Worm (Caenorhabditis elegans) whole organism, young adult: ENCODE results near the gene bli-6.

ENCODE experiments used
- B0019.2 ChIP-seq: fragments of 200-800 bp; sonication (Bioruptor generic); conservative IDR thresholded peaks from 2 replicates; pipeline ENCODE4 v1.3.6; 2022; ENCODE audit warnings: missing genetic modification reagents, missing genetic modification characterization, missing compliant biosample characterization
- C06A6.2 ChIP-seq: fragments of 200-800 bp; sonication (Bioruptor generic); conservative IDR thresholded peaks from 2 replicates; pipeline ENCODE4 v1.3.6; 2022; ENCODE audit warnings: missing genetic modification characterization, missing compliant biosample characterization
- F22D6.2 ChIP-seq: sonication (generic microtip); optimal IDR thresholded peaks from 2 replicates; lab custom pipeline; 2016; ENCODE audit warnings: mild to moderate bottlenecking, missing genetic modification characterization, missing compliant biosample characterization
- F23B12.7 ChIP-seq: sonication (generic microtip); optimal IDR thresholded peaks from 2 replicates; lab custom pipeline; 2017; ENCODE audit warnings: missing genetic modification characterization, mild to moderate bottlenecking, missing compliant biosample characterization, antibody characterized with exemption, moderate library complexity; ENCODE audit not compliant: insufficient read depth
- F57C9.4 ChIP-seq: sonication (generic microtip); optimal IDR thresholded peaks from 2 replicates; lab custom pipeline; 2017; ENCODE audit warnings: mild to moderate bottlenecking, missing genetic modification characterization, missing compliant biosample characterization
- K12H6.12 ChIP-seq: fragments of 200-800 bp; sonication (Bioruptor generic); optimal IDR thresholded peaks from 2 replicates; lab custom pipeline; 2018; ENCODE audit warnings: mild to moderate bottlenecking, missing genetic modification characterization, missing compliant biosample characterization
- T07F8.4 ChIP-seq: sonication (generic microtip); optimal IDR thresholded peaks from 2 replicates; lab custom pipeline; 2016; ENCODE audit warnings: mild to moderate bottlenecking, missing genetic modification characterization, moderate library complexity, missing compliant biosample characterization
- Y67H2A.10 ChIP-seq: fragments of 200-800 bp; sonication (Bioruptor generic); conservative IDR thresholded peaks from 2 replicates; pipeline ENCODE4 v1.3.6; 2022; ENCODE audit warnings: missing genetic modification reagents, missing genetic modification characterization, missing compliant biosample characterization
- ZK185.1 ChIP-seq: sonication (generic microtip); optimal IDR thresholded peaks from 2 replicates; lab custom pipeline; 2016; ENCODE audit warnings: mild to moderate bottlenecking, missing genetic modification characterization, missing compliant biosample characterization; ENCODE audit not compliant: poor library complexity, severe bottlenecking
- ama-1 ChIP-seq, 3 experiments: fragments of 150-350 bp in 1 of 3; sonication (generic microtip) in 2 of 3; optimal IDR thresholded peaks; 2 replicates each; lab custom pipeline; 2014 to 2018; ENCODE audit warnings: missing biosample characterization in 2 of 3, missing genetic modification characterization in 2 of 3, missing genetic modification reagents in 2 of 3
- aptf-3 ChIP-seq: fragments of 200-800 bp; sonication (Bioruptor generic); IDR thresholded peaks from 2 replicates; pipeline ENCODE4 v1.3.6; 2022; ENCODE audit warnings: missing genetic modification characterization, missing compliant biosample characterization
- athp-1 ChIP-seq: sonication (generic microtip); optimal IDR thresholded peaks from 2 replicates; lab custom pipeline; 2017; ENCODE audit warnings: mild to moderate bottlenecking, missing genetic modification characterization, missing compliant biosample characterization
- bed-1 ChIP-seq: fragments of 200-800 bp; sonication (Bioruptor generic); IDR thresholded peaks from 2 replicates; pipeline ENCODE4 v1.3.6; 2022; ENCODE audit warnings: missing genetic modification reagents, missing genetic modification characterization, missing compliant biosample characterization
- ceh-91 ChIP-seq: fragments of 200-800 bp; sonication (Bioruptor generic); IDR thresholded peaks from 2 replicates; pipeline ENCODE4 v1.3.6; 2022; ENCODE audit warnings: missing genetic modification reagents, missing genetic modification characterization, missing compliant biosample characterization
- die-1 ChIP-seq: sonication (generic microtip); optimal IDR thresholded peaks from 2 replicates; lab custom pipeline; 2016; ENCODE audit warnings: missing genotype, mild to moderate bottlenecking, missing genetic modification characterization, missing compliant biosample characterization
- dox-1 ChIP-seq: fragments of 200-800 bp; sonication (Bioruptor generic); IDR thresholded peaks from 2 replicates; pipeline ENCODE4 v1.3.6; 2022; ENCODE audit warnings: missing genetic modification reagents, missing genetic modification characterization, missing compliant biosample characterization
- dpl-1 ChIP-seq: fragments of 150-350 bp; optimal IDR thresholded peaks from 2 replicates; lab custom pipeline; 2014; ENCODE audit warnings: missing biosample characterization, missing genetic modification reagents, missing genetic modification characterization
- efl-1 ChIP-seq: fragments of 150-350 bp; optimal IDR thresholded peaks from 2 replicates; lab custom pipeline; 2014; ENCODE audit warnings: missing biosample characterization, missing genetic modification reagents, missing genetic modification characterization
- ets-4 ChIP-seq: fragments of 200-800 bp; sonication (Bioruptor generic); optimal IDR thresholded peaks from 2 replicates; lab custom pipeline; 2018; ENCODE audit warnings: mild to moderate bottlenecking, missing genetic modification characterization, missing compliant biosample characterization
- hlh-12 ChIP-seq: sonication (generic microtip); optimal IDR thresholded peaks from 2 replicates; lab custom pipeline; 2016; ENCODE audit warnings: missing genetic modification characterization, missing compliant biosample characterization
- hmg-1.2 ChIP-seq: fragments of 200-800 bp; sonication (Bioruptor generic); IDR thresholded peaks from 2 replicates; pipeline ENCODE4 v1.3.6; 2022; ENCODE audit warnings: missing genetic modification reagents, missing genetic modification characterization, missing compliant biosample characterization
- hsf-1 ChIP-seq: fragments of 200-800 bp; sonication (Bioruptor generic); IDR thresholded peaks from 2 replicates; pipeline ENCODE4 v1.3.6; 2022; ENCODE audit warnings: missing genetic modification reagents, missing genetic modification characterization, missing compliant biosample characterization
- let-526 ChIP-seq: fragments of 200-800 bp; sonication (Bioruptor generic); IDR thresholded peaks from 2 replicates; pipeline ENCODE4 v1.3.6; 2022; ENCODE audit warnings: missing genetic modification reagents, missing genetic modification characterization, missing compliant biosample characterization
- lin-26 ChIP-seq: fragments of 200-800 bp; sonication (Bioruptor generic); IDR thresholded peaks from 2 replicates; pipeline ENCODE4 v1.3.6; 2022; ENCODE audit warnings: missing genetic modification reagents, missing genetic modification characterization, missing compliant biosample characterization
- lin-35 ChIP-seq, 3 experiments: fragments of 150-350 bp in 2 of 3; sonication (generic microtip) in 1 of 3; optimal IDR thresholded peaks; 2 replicates each; lab custom pipeline; 2014 to 2018; ENCODE audit warnings: missing biosample characterization in 3 of 3, missing genetic modification characterization in 3 of 3, missing genetic modification reagents in 3 of 3
- lin-54 ChIP-seq: fragments of 200-800 bp; sonication (Bioruptor generic); optimal IDR thresholded peaks from 2 replicates; lab custom pipeline; 2018; ENCODE audit warnings: mild to moderate bottlenecking, missing genetic modification characterization, missing compliant biosample characterization
- lsl-1 ChIP-seq: fragments of 200-800 bp; sonication (Bioruptor generic); optimal IDR thresholded peaks from 2 replicates; lab custom pipeline; 2018; ENCODE audit warnings: mild to moderate bottlenecking, missing genetic modification characterization, moderate library complexity, missing compliant biosample characterization
- mxl-1 ChIP-seq: sonication (generic microtip); optimal IDR thresholded peaks from 2 replicates; lab custom pipeline; 2016; ENCODE audit warnings: missing genetic modification characterization, missing compliant biosample characterization
- nfya-2 ChIP-seq: fragments of 200-800 bp; sonication (Bioruptor generic); IDR thresholded peaks from 2 replicates; pipeline ENCODE4 v1.3.6; 2022; ENCODE audit warnings: missing genetic modification reagents, missing genetic modification characterization, missing compliant biosample characterization
- pbrm-1 ChIP-seq: fragments of 200-800 bp; sonication (Bioruptor generic); IDR thresholded peaks from 2 replicates; pipeline ENCODE4 v1.3.6; 2022; ENCODE audit warnings: missing genetic modification reagents, missing genetic modification characterization, missing compliant biosample characterization
- pha-4 ChIP-seq: fragments of 150-350 bp; sonication (generic microtip); optimal IDR thresholded peaks from 2 replicates; lab custom pipeline; 2014; ENCODE audit warnings: missing biosample characterization, missing genetic modification reagents, missing genetic modification characterization
- rpc-1 ChIP-seq, 2 experiments: fragments of 150-350 bp in 1 of 2; sonication (generic microtip) in 1 of 2; optimal IDR thresholded peaks; 2 replicates each; lab custom pipeline; 2014 to 2018; ENCODE audit warnings: missing biosample characterization in 1 of 2, missing genetic modification characterization in 1 of 2, missing genetic modification reagents in 1 of 2, missing genotype in 1 of 2
- snpc-1.3 ChIP-seq: sonication (generic microtip); optimal IDR thresholded peaks from 2 replicates; lab custom pipeline; 2017; ENCODE audit warnings: missing genetic modification characterization, mild to moderate bottlenecking, missing compliant biosample characterization, antibody characterized with exemption, moderate library complexity, missing genotype, missing genetic modification reagents; ENCODE audit not compliant: insufficient read depth
- snpc-3.4 ChIP-seq: sonication (generic microtip); optimal IDR thresholded peaks from 2 replicates; lab custom pipeline; 2017; ENCODE audit warnings: missing genetic modification characterization, mild to moderate bottlenecking, missing compliant biosample characterization, antibody characterized with exemption, moderate library complexity, missing genotype, missing genetic modification reagents
- snpc-4 ChIP-seq, 5 experiments: fragments of 150-350 bp in 1 of 5; sonication (generic microtip) in 4 of 5; optimal IDR thresholded peaks; 2 replicates each; lab custom pipeline; 2014 to 2018; ENCODE audit warnings: missing genetic modification characterization in 5 of 5, missing biosample characterization in 3 of 5, antibody characterized with exemption in 2 of 5, mild to moderate bottlenecking in 2 of 5, missing compliant biosample characterization in 2 of 5, missing genotype in 2 of 5, moderate library complexity in 2 of 5, missing genetic modification reagents in 1 of 5
- tbx-9 ChIP-seq: sonication (generic microtip); optimal IDR thresholded peaks from 2 replicates; lab custom pipeline; 2016; ENCODE audit warnings: borderline replicate concordance, missing genetic modification characterization, inconsistent platforms, missing compliant biosample characterization
- tlf-1 ChIP-seq: fragments of 200-800 bp; sonication (Bioruptor generic); optimal IDR thresholded peaks from 2 replicates; lab custom pipeline; 2018; ENCODE audit warnings: mild to moderate bottlenecking, missing genetic modification characterization, missing compliant biosample characterization
- unc-130 ChIP-seq: sonication (generic microtip); optimal IDR thresholded peaks from 2 replicates; lab custom pipeline; 2016; ENCODE audit warnings: missing genetic modification reagents, missing genetic modification characterization, missing compliant biosample characterization
- zfh-2 ChIP-seq: fragments of 200-800 bp; sonication (Bioruptor generic); conservative IDR thresholded peaks from 2 replicates; pipeline ENCODE4 v1.3.6; 2022; ENCODE audit warnings: missing genetic modification reagents, missing genetic modification characterization, missing compliant biosample characterization
- zim-3 ChIP-seq: sonication (generic microtip); optimal IDR thresholded peaks from 2 replicates; lab custom pipeline; 2017; ENCODE audit warnings: mild to moderate bottlenecking, missing genetic modification characterization, moderate library complexity, missing compliant biosample characterization
- ztf-22 ChIP-seq: fragments of 200-800 bp; sonication (Bioruptor generic); optimal IDR thresholded peaks from 2 replicates; lab custom pipeline; 2018; ENCODE audit warnings: mild to moderate bottlenecking, missing genetic modification characterization, moderate library complexity, missing compliant biosample characterization

bli-6 gene

ce11 chrIV:6366032-6366431 lies 10.8 kb upstream of the bli-6 start:
- TF ChIP-seq lsl-1 (GFP tag; lab: Kevin White, UChicago) = no peak
- TF ChIP-seq let-526 (GFP tag; lab: Robert Waterston, UW) = no peak
- TF ChIP-seq ets-4 (GFP tag; lab: Kevin White, UChicago) = no peak
- 0 out of 2 replicates have a peak, but pooled peaks have one; percentile 4 for TF ChIP-seq hmg-1.2 (GFP tag; lab: Robert Waterston, UW)
- TF ChIP-seq, all 124 proteins: peak for 1

ce11 chrIV:6369489-6369888 lies 7.4 kb upstream of the bli-6 start:
- TF ChIP-seq Y67H2A.10 = no peak
- no peak for TF ChIP-seq die-1 (tag; lab: Kevin White, UChicago)
- peak; percentile 64 for TF ChIP-seq lin-54
- TF ChIP-seq K12H6.12 (tag; lab: Kevin White, UChicago) = no peak
- TF ChIP-seq tlf-1 (GFP tag; lab: Kevin White, UChicago) = no peak
- TF ChIP-seq F57C9.4 (tag; lab: Kevin White, UChicago) = no peak
- no peak for TF ChIP-seq nfya-2
- TF ChIP-seq snpc-4 (GFP tag; optimal IDR thresholded peaks at IDR 0.05; lab: Kevin White, UChicago) = no peak
- TF ChIP-seq snpc-4 (tag; optimal IDR thresholded peaks at IDR 0.05; lab: Kevin White, UChicago) = peak in 1 of 4 experiments; percentile 29
- TF ChIP-seq F22D6.2 (tag; lab: Kevin White, UChicago) = no peak
- peak; percentile 28 for TF ChIP-seq efl-1
- TF ChIP-seq T07F8.4 = no peak
- TF ChIP-seq hlh-12 (tag; lab: Kevin White, UChicago) = no peak
- no peak for TF ChIP-seq rpc-1 (optimal IDR thresholded peaks at IDR 0.05; lab: Kevin White, UChicago)
- TF ChIP-seq rpc-1 (tag; optimal IDR thresholded peaks at IDR 0.05; lab: Kevin White, UChicago) = no peak
- TF ChIP-seq ceh-91 (GFP tag; lab: Robert Waterston, UW) = no peak
- TF ChIP-seq C06A6.2 (GFP tag; lab: Robert Waterston, UW) = no peak
- TF ChIP-seq aptf-3 (GFP tag; lab: Robert Waterston, UW) = no peak
- no peak for TF ChIP-seq bed-1 (GFP tag; lab: Robert Waterston, UW)
- no peak for TF ChIP-seq B0019.2 (GFP tag; lab: Robert Waterston, UW)
- TF ChIP-seq ztf-22 (GFP tag; lab: Kevin White, UChicago) = no peak
- no peak for TF ChIP-seq zfh-2 (GFP tag; lab: Robert Waterston, UW)
- peak; percentile 21 for TF ChIP-seq ZK185.1 (tag; lab: Kevin White, UChicago)
- peak in 1 of 3 experiments; percentile 33 for TF ChIP-seq lin-35 (GFP tag; optimal IDR thresholded peaks at IDR 0.05; lab: Kevin White, UChicago)
- no peak for TF ChIP-seq tbx-9 (tag; lab: Kevin White, UChicago)

ce11 chrIV:6372267-6372666 lies 4.6 kb upstream of the bli-6 start:
- TF ChIP-seq ets-4 (GFP tag; lab: Kevin White, UChicago) = no peak
- TF ChIP-seq lin-26 (GFP tag; lab: Robert Waterston, UW) = 0 out of 2 replicates have a peak, but pooled peaks have one; percentile 11

ce11 chrIV:6372993-6373392 lies 3.9 kb upstream of the bli-6 start, which contains the start of gene smg-3:
Gene smg-3 (minus strand): TSS chrIV:6373093.
- TF ChIP-seq snpc-1.3 (no peak), let-526 (GFP tag; lab: Robert Waterston, UW) (no peak), hlh-12 (tag; lab: Kevin White, UChicago) (no peak), pbrm-1 (GFP tag; lab: Robert Waterston, UW) (peak; percentile 31; the same call in 1 of the 2 replicates), pha-4 (tag; lab: Kevin White, UChicago) (no peak), ama-1 (optimal IDR thresholded peaks at IDR 0.05; lab: Kevin White, UChicago) (no peak), ama-1 (GFP tag; optimal IDR thresholded peaks at IDR 0.05; lab: Kevin White, UChicago) (peak in 1 of 2 experiments; percentile 48), lin-54 (no peak), zim-3 (tag; lab: Kevin White, UChicago) (no peak), F23B12.7 (tag; lab: Kevin White, UChicago) (no peak), snpc-3.4 (tag; lab: Kevin White, UChicago) (peak; percentile 15), mxl-1 (tag; lab: Kevin White, UChicago) (no peak), dox-1 (no peak), nfya-2 (no peak), unc-130 (GFP tag; lab: Kevin White, UChicago) (no peak), hsf-1 (GFP tag; lab: Robert Waterston, UW) (0 out of 2 replicates have a peak, but pooled peaks have one; percentile 6), dpl-1 (no peak), athp-1 (no peak), snpc-4 (GFP tag; optimal IDR thresholded peaks at IDR 0.05; lab: Kevin White, UChicago) (no peak), snpc-4 (tag; optimal IDR thresholded peaks at IDR 0.05; lab: Kevin White, UChicago) (peak in 1 of 4 experiments; percentile 65)
